Fruit fly (Drosophila melanogaster) whole organism, wandering third instar larva: ENCODE results near the gene TfIIS.

ENCODE experiments used
- CG9705 ChIP-seq: fragments of 200-800 bp; sonication (Bioruptor generic); optimal IDR thresholded peaks from 2 replicates; lab custom pipeline; 2018; ENCODE audit warnings: missing biosample characterization, mild to moderate bottlenecking, missing genetic modification characterization
- Dfd ChIP-seq: fragments of >200 bp; optimal IDR thresholded peaks from 2 replicates; lab custom pipeline; 2017; ENCODE audit warnings: missing biosample characterization, missing genetic modification characterization
- Dif ChIP-seq: fragments of 200-275, 200-300 bp; sonication (Bioruptor generic); optimal IDR thresholded peaks from 2 replicates; lab custom pipeline; 2018; ENCODE audit warnings: missing biosample characterization, missing genetic modification characterization; ENCODE audit not compliant: partially characterized antibody
- GATAd ChIP-seq: sonication (Bioruptor generic); optimal IDR thresholded peaks from 2 replicates; lab custom pipeline; 2016; ENCODE audit warnings: missing biosample characterization, missing genetic modification characterization
- HLH106 ChIP-seq: fragments of 200-800 bp; optimal IDR thresholded peaks from 3 replicates; lab custom pipeline; 2019; ENCODE audit warnings: missing biosample characterization, mild to moderate bottlenecking, missing genetic modification characterization, moderate library complexity
- Hnf4 ChIP-seq: fragments of 200-800 bp; sonication (Bioruptor generic); optimal IDR thresholded peaks from 2 replicates; lab custom pipeline; 2016; ENCODE audit warnings: missing biosample characterization, mild to moderate bottlenecking, missing genetic modification characterization
- Hr83 ChIP-seq: fragments of 200-300 bp; sonication (Bioruptor generic); optimal IDR thresholded peaks from 2 replicates; lab custom pipeline; 2016; ENCODE audit warnings: missing biosample characterization, mild to moderate bottlenecking, missing genetic modification characterization, moderate library complexity; ENCODE audit not compliant: poor library complexity, severe bottlenecking
- Jra ChIP-seq: sonication (Bioruptor generic); optimal IDR thresholded peaks from 2 replicates; lab custom pipeline; 2016; ENCODE audit warnings: missing biosample characterization, missing genetic modification characterization
- OdsH ChIP-seq: fragments of 200-800 bp; sonication (Bioruptor generic); optimal IDR thresholded peaks from 2 replicates; lab custom pipeline; 2016; ENCODE audit warnings: missing biosample characterization, mild to moderate bottlenecking, missing genetic modification characterization
- Rel ChIP-seq, 2 experiments: fragments of 200-800 bp; sonication (Bioruptor generic) in 1 of 2; optimal IDR thresholded peaks; 2 replicates in 1 of 2; 3 replicates in 1 of 2; lab custom pipeline; 2016 to 2019; ENCODE audit warnings: mild to moderate bottlenecking in 2 of 2, missing biosample characterization in 2 of 2, missing genetic modification characterization in 2 of 2, moderate library complexity in 1 of 2
- Sp1 ChIP-seq: fragments of 200-800 bp; sonication (Bioruptor generic); optimal IDR thresholded peaks from 3 replicates; lab custom pipeline; 2019; ENCODE audit warnings: missing biosample characterization, mild to moderate bottlenecking, missing genetic modification characterization, moderate library complexity
- Vsx2 ChIP-seq: fragments of 200-300, 225-300 bp; sonication (Bioruptor generic); optimal IDR thresholded peaks from 2 replicates; lab custom pipeline; 2018; ENCODE audit warnings: missing biosample characterization, missing genetic modification characterization; ENCODE audit not compliant: partially characterized antibody
- br ChIP-seq: fragments of 200-800 bp; sonication (Bioruptor generic); optimal IDR thresholded peaks from 2 replicates; lab custom pipeline; 2016; ENCODE audit warnings: missing biosample characterization, missing genetic modification characterization
- brk ChIP-seq: fragments of 200-800 bp; sonication (Bioruptor generic); optimal IDR thresholded peaks from 2 replicates; lab custom pipeline; 2016; ENCODE audit warnings: missing biosample characterization, mild to moderate bottlenecking, missing genetic modification characterization
- dl ChIP-seq, 2 experiments: fragments of 175-275, 200-275 bp in 1 of 2; fragments of 200-275 bp in 1 of 2; sonication (Bioruptor generic); optimal IDR thresholded peaks; lab custom pipeline; 2018; ENCODE audit warnings: mild to moderate bottlenecking in 2 of 2, missing biosample characterization in 2 of 2, missing genetic modification characterization in 2 of 2, moderate library complexity in 2 of 2; ENCODE audit not compliant: partially characterized antibody in 2 of 2, insufficient read depth in 1 of 2
- dsf ChIP-seq: sonication (Bioruptor generic); optimal IDR thresholded peaks from 2 replicates; lab custom pipeline; 2016; ENCODE audit warnings: missing biosample characterization, missing genetic modification characterization, borderline replicate concordance
- ey ChIP-seq: fragments of 200-800 bp; sonication (Bioruptor generic); optimal IDR thresholded peaks from 2 replicates; lab custom pipeline; 2016; ENCODE audit warnings: missing biosample characterization, missing genetic modification characterization
- foxo ChIP-seq, 2 experiments: fragments of 200-800 bp; sonication (Bioruptor generic); optimal IDR thresholded peaks; 2 replicates in 1 of 2; 3 replicates in 1 of 2; lab custom pipeline; 2016 to 2017; ENCODE audit warnings: missing biosample characterization in 2 of 2, missing genetic modification characterization in 2 of 2
- fru ChIP-seq: fragments of 200-800 bp; sonication (Bioruptor generic); optimal IDR thresholded peaks from 3 replicates; lab custom pipeline; 2016; ENCODE audit warnings: missing biosample characterization, mild to moderate bottlenecking, missing genetic modification characterization
- h ChIP-seq: fragments of 200-800 bp; sonication (Bioruptor generic); optimal IDR thresholded peaks from 3 replicates; lab custom pipeline; 2016; ENCODE audit warnings: missing biosample characterization, mild to moderate bottlenecking, missing genetic modification characterization
- jim ChIP-seq: fragments of 175-275, 200-325 bp; sonication (Bioruptor generic); optimal IDR thresholded peaks from 2 replicates; lab custom pipeline; 2016; ENCODE audit warnings: missing biosample characterization, mild to moderate bottlenecking, missing genetic modification characterization
- lola ChIP-seq: fragments of >200 bp; optimal IDR thresholded peaks from 2 replicates; lab custom pipeline; 2017; ENCODE audit warnings: missing biosample characterization, missing genetic modification characterization
- pan ChIP-seq: fragments of >200 bp; optimal IDR thresholded peaks from 2 replicates; lab custom pipeline; 2017
- psq ChIP-seq: fragments of 200-800 bp; sonication (Bioruptor generic); optimal IDR thresholded peaks from 3 replicates; lab custom pipeline; 2017; ENCODE audit warnings: missing biosample characterization, mild to moderate bottlenecking, missing genetic modification characterization, moderate library complexity
- rgr ChIP-seq: fragments of 200-800 bp; sonication (Bioruptor generic); optimal IDR thresholded peaks from 3 replicates; lab custom pipeline; 2016; ENCODE audit warnings: missing biosample characterization, mild to moderate bottlenecking, missing genetic modification characterization
- sage ChIP-seq: fragments of 200-800 bp; sonication (Bioruptor generic); optimal IDR thresholded peaks from 2 replicates; lab custom pipeline; 2016; ENCODE audit warnings: missing biosample characterization, mild to moderate bottlenecking, missing genetic modification characterization
- sv ChIP-seq: fragments of 200-800 bp; sonication (Bioruptor generic); optimal IDR thresholded peaks from 3 replicates; lab custom pipeline; 2016; ENCODE audit warnings: missing biosample characterization, missing genetic modification characterization
- woc ChIP-seq: sonication (Bioruptor generic); optimal IDR thresholded peaks from 2 replicates; lab custom pipeline; 2016; ENCODE audit warnings: missing biosample characterization, mild to moderate bottlenecking, missing genetic modification characterization

TfIIS gene

DNA sequence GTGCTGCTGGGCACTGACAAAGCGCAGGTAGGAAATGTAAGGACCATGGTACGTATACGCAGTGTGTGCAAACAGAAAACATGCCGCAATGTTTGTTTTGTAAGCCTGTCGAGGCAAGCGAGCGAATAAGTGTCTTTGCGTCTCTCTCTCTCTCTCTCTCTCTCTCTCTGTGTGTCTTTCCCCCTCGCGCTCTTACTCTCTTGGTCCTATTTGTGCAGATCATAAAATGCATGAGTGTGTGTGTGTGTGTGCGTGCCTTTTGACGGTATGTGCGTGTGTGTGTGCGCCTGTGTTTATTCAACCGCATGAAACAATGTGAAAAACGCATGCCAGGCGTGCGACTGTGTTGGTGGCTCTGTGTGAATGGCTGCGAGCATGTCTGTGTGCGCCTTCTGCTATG is 47.0 kb downstream of the TfIIS start:
- TF ChIP-seq sv (GFP tag; lab: Kevin White, UChicago) (no peak), Dfd (GFP tag; lab: Kevin White, UChicago) (peak; percentile 42)

DNA sequence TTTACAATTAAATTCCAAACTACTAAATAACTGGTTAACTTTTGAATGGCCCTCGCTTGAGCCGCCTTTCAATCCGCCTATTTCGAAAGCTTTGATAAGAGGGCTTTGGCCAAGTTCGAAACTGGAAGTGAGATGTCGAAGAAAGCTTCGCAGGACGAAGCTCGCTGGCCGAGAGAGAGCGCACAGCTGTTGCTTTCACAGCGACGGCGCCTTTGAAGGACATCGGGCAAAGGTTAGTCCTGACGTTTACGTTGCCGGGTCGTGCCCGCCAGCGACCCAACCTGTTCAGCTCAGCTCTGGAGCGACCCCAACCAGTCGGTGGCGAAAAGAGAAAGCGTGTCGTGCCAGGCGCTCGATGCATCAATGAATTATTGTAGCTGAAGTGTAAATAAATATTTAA is 48.8 kb downstream of the TfIIS start:
- TF ChIP-seq Jra (GFP tag; lab: Kevin White, UChicago), result no peak
- TF ChIP-seq pan (lab: Kevin White, UChicago), result no peak
- no peak for TF ChIP-seq Vsx2 (GFP tag; lab: Kevin White, UChicago)
- TF ChIP-seq sage, result no peak
- no peak for TF ChIP-seq foxo (GFP tag; optimal IDR thresholded peaks at IDR 0.05; lab: Kevin White, UChicago)
- no peak for TF ChIP-seq rgr (GFP tag; lab: Kevin White, UChicago)
- TF ChIP-seq ey (GFP tag; lab: Kevin White, UChicago), result no peak
- TF ChIP-seq sv (GFP tag; lab: Kevin White, UChicago), result no peak
- no peak for TF ChIP-seq Dif
- TF ChIP-seq br, result no peak
- TF ChIP-seq woc (GFP tag; lab: Kevin White, UChicago), result no peak
- no peak for TF ChIP-seq OdsH (GFP tag; lab: Kevin White, UChicago)
- TF ChIP-seq Rel (GFP tag; optimal IDR thresholded peaks at IDR 0.05; lab: Kevin White, UChicago), result no peak
- TF ChIP-seq Rel (tag; optimal IDR thresholded peaks at IDR 0.05; lab: Kevin White, UChicago), result no peak

DNA sequence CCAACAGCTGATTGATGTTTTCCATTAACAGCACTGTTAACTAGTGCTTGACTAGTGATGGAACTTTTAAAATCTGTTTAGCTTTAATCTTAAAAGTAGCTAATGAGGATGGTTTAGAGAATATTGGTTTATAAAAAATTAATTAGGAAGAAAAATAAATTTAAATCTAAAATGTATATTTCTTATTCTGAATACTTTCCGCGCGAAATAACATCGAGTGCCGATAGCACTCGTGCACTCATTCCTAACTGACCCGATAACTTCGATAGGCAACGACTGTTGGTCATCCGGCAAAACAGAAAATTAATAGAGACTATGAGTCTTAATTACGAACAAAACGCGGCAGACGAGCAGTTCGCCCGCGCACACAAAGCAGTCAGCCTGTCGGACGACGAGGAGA is 50.9 kb downstream of the TfIIS start, which contains the start of the genes THG and Rnmt:
TSS of gene THG (minus strand) at position 22 of the 400 bp plus-strand sequence.
TSS of gene Rnmt (plus strand) at position 237 of the 400 bp plus-strand sequence.
- peak; percentile 43 for TF ChIP-seq Hr83 (GFP tag; lab: Kevin White, UChicago)
- peak; percentile 83 for TF ChIP-seq HLH106
- peak; percentile 56 for TF ChIP-seq GATAd
- peak; percentile 87 for TF ChIP-seq h
- no peak for TF ChIP-seq lola (GFP tag; lab: Kevin White, UChicago)
- peak; percentile 77 for TF ChIP-seq fru
- peak; percentile 57 for TF ChIP-seq Jra (GFP tag; lab: Kevin White, UChicago)
- TF ChIP-seq CG9705 (GFP tag; lab: Kevin White, UChicago), result peak; percentile 61
- peak; percentile 73 for TF ChIP-seq Sp1 (GFP tag; lab: Kevin White, UChicago)
- no peak for TF ChIP-seq Rel (GFP tag; optimal IDR thresholded peaks at IDR 0.05; lab: Kevin White, UChicago)
- TF ChIP-seq Rel (tag; optimal IDR thresholded peaks at IDR 0.05; lab: Kevin White, UChicago), result peak; percentile 22
- peak; percentile 83 for TF ChIP-seq OdsH (GFP tag; lab: Kevin White, UChicago)
- TF ChIP-seq foxo (GFP tag; optimal IDR thresholded peaks at IDR 0.05; lab: Kevin White, UChicago), result peak in 1 of 2 experiments; percentile 87
- TF ChIP-seq rgr (GFP tag; lab: Kevin White, UChicago), result peak; percentile 89
- TF ChIP-seq woc (GFP tag; lab: Kevin White, UChicago), result peak; percentile 66
- TF ChIP-seq sv (GFP tag; lab: Kevin White, UChicago), result peak; percentile 82
- peak; percentile 74 for TF ChIP-seq ey (GFP tag; lab: Kevin White, UChicago)
- no peak for TF ChIP-seq dl (GFP tag; optimal IDR thresholded peaks at IDR 0.05; lab: Kevin White, UChicago; ENCODE audit: insufficient read depth in 1 of 2, partially characterized antibody in 2 of 2)
- TF ChIP-seq br, result peak; percentile 65
- TF ChIP-seq dsf (GFP tag; lab: Kevin White, UChicago), result peak; percentile 57
- peak; percentile 72 for TF ChIP-seq psq (GFP tag; lab: Kevin White, UChicago)
- TF ChIP-seq Hnf4, result no peak
- no peak for TF ChIP-seq brk (GFP tag; lab: Kevin White, UChicago)
- no peak for TF ChIP-seq jim (GFP tag; lab: Kevin White, UChicago)
- TF ChIP-seq sage, result peak; percentile 49
- TF ChIP-seq, all 38 proteins: peak for 19
